Fruit fly (Drosophila melanogaster): ENCODE data around the gene p38c.

Gene p38c

dm6 chr3R:24151924-24152809 lies 2.2 kb upstream of the p38c start, which contains the start of the genes p38a and CG6178 (continued):
- peak; percentile 56 for TF ChIP-seq CG13624 (GFP tag; optimal IDR thresholded peaks at IDR 0.05)
- TF ChIP-seq dm (GFP tag; optimal IDR thresholded peaks at IDR 0.05) = no peak
- peak; percentile 95 for TF ChIP-seq dmrt11E (tag; optimal IDR thresholded peaks at IDR 0.05)
- TF ChIP-seq CG7987 (GFP tag; optimal IDR thresholded peaks at IDR 0.05) = peak; percentile 89
- TF ChIP-seq Adf1 (GFP tag; IDR thresholded peaks at IDR 0.05) = peak; percentile 81
- TF ChIP-seq emc (GFP tag; optimal IDR thresholded peaks at IDR 0.05) = peak; percentile 49
- TF ChIP-seq CG18262 (tag; optimal IDR thresholded peaks at IDR 0.05) = peak; percentile 99
- TF ChIP-seq trem (tag; optimal IDR thresholded peaks at IDR 0.05) = peak; percentile 93
- TF ChIP-seq cad (GFP tag; optimal IDR thresholded peaks at IDR 0.05) = no peak
- TF ChIP-seq Lhr (GFP tag; optimal IDR thresholded peaks at IDR 0.05) = peak; percentile 46
- peak; percentile 94 for TF ChIP-seq CG2889 (GFP tag; IDR thresholded peaks at IDR 0.05)
- TF ChIP-seq nmo (GFP tag; optimal IDR thresholded peaks at IDR 0.05) = peak; percentile 99
- peak; percentile 98 for TF ChIP-seq Hmr (GFP tag; optimal IDR thresholded peaks at IDR 0.05)
- TF ChIP-seq Oli (tag; optimal IDR thresholded peaks at IDR 0.05) = peak; percentile 99
- TF ChIP-seq Opbp (GFP tag; IDR thresholded peaks at IDR 0.05; ENCODE audit: partially characterized antibody) = no peak
- TF ChIP-seq gro (GFP tag; optimal IDR thresholded peaks at IDR 0.05) = peak; percentile 43
- no peak for TF ChIP-seq pb (GFP tag; optimal IDR thresholded peaks at IDR 0.05)
- peak; percentile 95 for TF ChIP-seq CG3726 (GFP tag; IDR thresholded peaks at IDR 0.05)
- TF ChIP-seq CG17385 (GFP tag; optimal IDR thresholded peaks at IDR 0.05) = peak; percentile 94
- peak; percentile 90 for TF ChIP-seq CG3407 (GFP tag; optimal IDR thresholded peaks at IDR 0.05)
- peak; percentile 99 for TF ChIP-seq CG2678 (tag; optimal IDR thresholded peaks at IDR 0.05)
- TF ChIP-seq CG4328 (GFP tag; optimal IDR thresholded peaks at IDR 0.05) = peak; percentile 95
- no peak for TF ChIP-seq Dll (GFP tag; IDR thresholded peaks at IDR 0.05; ENCODE audit: partially characterized antibody)
- no peak for TF ChIP-seq HLH4C (GFP tag; IDR thresholded peaks at IDR 0.05; ENCODE audit: partially characterized antibody)
- TF ChIP-seq CG17361 (GFP tag; IDR thresholded peaks at IDR 0.05) = peak; percentile 100
- no peak for TF ChIP-seq eve (GFP tag; optimal IDR thresholded peaks at IDR 0.05)
- no peak for TF ChIP-seq Dfd (GFP tag; optimal IDR thresholded peaks at IDR 0.05)
- peak; percentile 94 for TF ChIP-seq Nf-YA (GFP tag; IDR thresholded peaks at IDR 0.05)
- peak; percentile 39 to 89 for TF ChIP-seq crp (GFP tag; optimal IDR thresholded peaks at IDR 0.05)
- no peak for TF ChIP-seq repo (GFP tag; optimal IDR thresholded peaks at IDR 0.05)
- peak; percentile 96 for TF ChIP-seq odd (GFP tag; optimal IDR thresholded peaks at IDR 0.05)
- peak; percentile 68 for TF ChIP-seq HLH54F (GFP tag; optimal IDR thresholded peaks at IDR 0.05)
- peak; percentile 5 for TF ChIP-seq Sin3A (optimal IDR thresholded peaks at IDR 0.05)
- peak; percentile 90 for TF ChIP-seq gce (GFP tag; IDR thresholded peaks at IDR 0.05)
- TF ChIP-seq CG10959 (GFP tag; IDR thresholded peaks at IDR 0.05) = peak; percentile 74
- peak; percentile 61 for TF ChIP-seq CG15073 (GFP tag; optimal IDR thresholded peaks at IDR 0.05)
- peak; percentile 74 for TF ChIP-seq MTF-1 (GFP tag; optimal IDR thresholded peaks at IDR 0.05; ENCODE audit: borderline replicate concordance)
- peak; percentile 74 for TF ChIP-seq CG7928 (GFP tag; optimal IDR thresholded peaks at IDR 0.05)
- TF ChIP-seq CG4820 (GFP tag; optimal IDR thresholded peaks at IDR 0.05) = peak; percentile 91
- peak; percentile 97 for TF ChIP-seq E2f1 (GFP tag; IDR thresholded peaks at IDR 0.05)
- TF ChIP-seq sim (GFP tag; IDR thresholded peaks at IDR 0.05) = peak; percentile 89
- TF ChIP-seq pros (GFP tag; optimal IDR thresholded peaks at IDR 0.05) = no peak
- peak; percentile 93 for TF ChIP-seq gsb (GFP tag; IDR thresholded peaks at IDR 0.05)
- TF ChIP-seq CHES-1-like (GFP tag; optimal IDR thresholded peaks at IDR 0.05) = peak; percentile 15
- peak; percentile 98 for TF ChIP-seq NfI (GFP tag; optimal IDR thresholded peaks at IDR 0.05)
- peak; percentile 55 for TF ChIP-seq pho (GFP tag; optimal IDR thresholded peaks at IDR 0.05)
- peak; percentile 48 for TF ChIP-seq CTCF (GFP tag; optimal IDR thresholded peaks at IDR 0.05)
- peak; percentile 98 for TF ChIP-seq tgo (GFP tag; IDR thresholded peaks at IDR 0.05)
- TF ChIP-seq Mad (GFP tag; optimal IDR thresholded peaks at IDR 0.05) = peak; percentile 73
- peak; percentile 96 for TF ChIP-seq CG13894 (tag; optimal IDR thresholded peaks at IDR 0.05)

Measured in whole organism, embryonic.